Worm (Caenorhabditis elegans) whole organism, L1 larva: ENCODE results near the gene mca-1.

Experiments used
- ama-1 ChIP-seq: fragments of 150-350 bp; optimal IDR thresholded peaks from 2 replicates; lab custom pipeline; 2014
- blmp-1 ChIP-seq: fragments of 150-350 bp; optimal IDR thresholded peaks from 2 replicates; lab custom pipeline; 2014; ENCODE audit warnings: missing biosample characterization, missing genetic modification characterization
- fkh-4 ChIP-seq: sonication (generic microtip); optimal IDR thresholded peaks from 2 replicates; lab custom pipeline; 2016; ENCODE audit warnings: missing compliant biosample characterization, missing genetic modification characterization, borderline replicate concordance
- hpl-2 ChIP-seq: fragments of 150-350 bp; optimal IDR thresholded peaks from 2 replicates; lab custom pipeline; 2014; ENCODE audit warnings: missing biosample characterization, missing genetic modification reagents, missing genetic modification characterization
- lin-13 ChIP-seq: fragments of 150-350 bp; optimal IDR thresholded peaks from 2 replicates; lab custom pipeline; 2014; ENCODE audit warnings: missing biosample characterization, missing genetic modification reagents, missing genetic modification characterization
- mef-2 ChIP-seq: fragments of 150-350 bp; optimal IDR thresholded peaks from 2 replicates; lab custom pipeline; 2014; ENCODE audit warnings: missing biosample characterization, missing genetic modification characterization
- nhr-237 ChIP-seq: fragments of 150-350 bp; optimal IDR thresholded peaks from 2 replicates; lab custom pipeline; 2014; ENCODE audit warnings: missing biosample characterization, missing genetic modification characterization
- snpc-4 ChIP-seq: fragments of 150-350 bp; optimal IDR thresholded peaks from 2 replicates; lab custom pipeline; 2014; ENCODE audit warnings: missing biosample characterization, missing genetic modification characterization
- sptf-1 ChIP-seq: fragments of 150-350 bp; optimal IDR thresholded peaks from 2 replicates; lab custom pipeline; 2014; ENCODE audit warnings: missing biosample characterization, missing genetic modification characterization
- unc-62 ChIP-seq: fragments of 150-350 bp; optimal IDR thresholded peaks from 2 replicates; lab custom pipeline; 2014; ENCODE audit warnings: missing biosample characterization, missing genetic modification reagents, missing genetic modification characterization
- unc-86 ChIP-seq: sonication (generic microtip); optimal IDR thresholded peaks from 2 replicates; lab custom pipeline; 2016; ENCODE audit warnings: missing genetic modification characterization, missing compliant biosample characterization

DNA sequence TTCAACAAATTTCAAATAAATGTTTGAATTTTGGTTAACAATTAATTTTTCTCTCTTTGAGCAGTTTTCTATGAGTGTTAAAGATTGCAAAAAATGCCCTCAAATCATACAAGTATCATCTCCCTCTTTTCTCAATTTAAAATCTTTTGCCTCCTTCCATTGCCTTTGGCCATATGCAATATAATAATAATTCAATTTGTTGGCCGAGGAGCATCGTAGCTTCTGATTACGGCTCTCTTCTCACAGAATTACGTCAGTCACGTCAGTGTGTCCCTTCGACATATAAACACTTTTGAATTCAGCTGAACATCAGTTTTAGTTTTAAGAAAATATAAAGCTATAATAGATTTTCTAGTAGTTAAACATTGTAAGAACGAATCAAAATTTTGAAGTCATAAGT, 20.8 kb upstream of the mca-1 start:
- TF ChIP-seq snpc-4 (tag; lab: Kevin White, UChicago) (no peak), nhr-237 (tag; lab: Kevin White, UChicago) (no peak), blmp-1 (tag; lab: Kevin White, UChicago) (no peak), unc-86 (no peak), fkh-4 (no peak), mef-2 (tag; lab: Kevin White, UChicago) (no peak), unc-62 (GFP tag; lab: Kevin White, UChicago) (no peak), ama-1 (no peak), lin-13 (GFP tag; lab: Kevin White, UChicago) (no peak), sptf-1 (no peak), hpl-2 (GFP tag; lab: Kevin White, UChicago) (no peak)
